Worm (Caenorhabditis elegans) whole organism, young adult: ENCODE measurements around the gene B0524.5.

Experiments
- B0019.2 ChIP-seq: fragments of 200-800 bp; sonication (Bioruptor generic); conservative IDR thresholded peaks from 2 replicates; pipeline ENCODE4 v1.3.6; 2022; ENCODE audit warnings: missing genetic modification reagents, missing genetic modification characterization, missing compliant biosample characterization
- C17E4.6 ChIP-seq: fragments of 200-800 bp; sonication (Bioruptor generic); IDR thresholded peaks from 2 replicates; pipeline ENCODE4 v1.3.6; 2022; ENCODE audit warnings: missing genetic modification reagents, missing genetic modification characterization, missing compliant biosample characterization
- F10E7.11 ChIP-seq: sonication (generic microtip); optimal IDR thresholded peaks from 2 replicates; lab custom pipeline; 2017; ENCODE audit warnings: mild to moderate bottlenecking, missing genetic modification characterization, moderate library complexity, missing compliant biosample characterization
- F22D6.2 ChIP-seq: sonication (generic microtip); optimal IDR thresholded peaks from 2 replicates; lab custom pipeline; 2016; ENCODE audit warnings: mild to moderate bottlenecking, missing genetic modification characterization, missing compliant biosample characterization
- F49E8.2 ChIP-seq: sonication (generic microtip); optimal IDR thresholded peaks from 3 replicates; lab custom pipeline; 2017; ENCODE audit warnings: missing genetic modification characterization, mild to moderate bottlenecking, missing compliant biosample characterization, antibody characterized with exemption, moderate library complexity; ENCODE audit not compliant: insufficient read depth
- F52B5.7 ChIP-seq: sonication (generic microtip); optimal IDR thresholded peaks from 2 replicates; lab custom pipeline; 2016; ENCODE audit warnings: mild to moderate bottlenecking, missing genetic modification characterization, missing compliant biosample characterization
- F57A8.1 ChIP-seq: fragments of 200-800 bp; sonication (Bioruptor generic); optimal IDR thresholded peaks from 2 replicates; lab custom pipeline; 2018; ENCODE audit warnings: mild to moderate bottlenecking, missing genetic modification characterization, moderate library complexity, missing compliant biosample characterization
- K11D2.4 ChIP-seq: fragments of 200-800 bp; sonication (Bioruptor generic); IDR thresholded peaks from 2 replicates; pipeline ENCODE4 v1.3.6; 2022; ENCODE audit warnings: missing genetic modification reagents, missing genetic modification characterization, missing compliant biosample characterization
- T07F8.4 ChIP-seq: sonication (generic microtip); optimal IDR thresholded peaks from 2 replicates; lab custom pipeline; 2016; ENCODE audit warnings: mild to moderate bottlenecking, missing genetic modification characterization, moderate library complexity, missing compliant biosample characterization
- Y56A3A.18 ChIP-seq: fragments of 200-800 bp; sonication (Bioruptor generic); IDR thresholded peaks from 2 replicates; pipeline ENCODE4 v1.3.6; 2022; ENCODE audit warnings: missing genetic modification reagents, missing genetic modification characterization, missing compliant biosample characterization
- Y79H2A.3 ChIP-seq: fragments of 200-800 bp; sonication (Bioruptor generic); conservative IDR thresholded peaks from 2 replicates; pipeline ENCODE4 v1.3.6; 2022; ENCODE audit warnings: missing genetic modification reagents, missing genetic modification characterization, missing compliant biosample characterization
- ZK185.1 ChIP-seq: sonication (generic microtip); optimal IDR thresholded peaks from 2 replicates; lab custom pipeline; 2016; ENCODE audit warnings: mild to moderate bottlenecking, missing genetic modification characterization, missing compliant biosample characterization; ENCODE audit not compliant: poor library complexity, severe bottlenecking
- ama-1 ChIP-seq, 3 experiments: fragments of 150-350 bp in 1 of 3; sonication (generic microtip) in 2 of 3; optimal IDR thresholded peaks; 2 replicates each; lab custom pipeline; 2014 to 2018; ENCODE audit warnings: missing biosample characterization in 2 of 3, missing genetic modification characterization in 2 of 3, missing genetic modification reagents in 2 of 3
- aptf-3 ChIP-seq: fragments of 200-800 bp; sonication (Bioruptor generic); IDR thresholded peaks from 2 replicates; pipeline ENCODE4 v1.3.6; 2022; ENCODE audit warnings: missing genetic modification characterization, missing compliant biosample characterization
- atf-7 ChIP-seq: sonication (generic microtip); optimal IDR thresholded peaks from 2 replicates; lab custom pipeline; 2017; ENCODE audit warnings: mild to moderate bottlenecking, missing genetic modification characterization, missing compliant biosample characterization
- attf-3 ChIP-seq: fragments of 200-800 bp; sonication (Bioruptor generic); conservative IDR thresholded peaks from 2 replicates; pipeline ENCODE4 v1.3.6; 2022; ENCODE audit warnings: missing genetic modification reagents, missing genetic modification characterization, missing compliant biosample characterization
- attf-5 ChIP-seq: fragments of 200-800 bp; sonication (Bioruptor generic); optimal IDR thresholded peaks from 2 replicates; lab custom pipeline; 2018; ENCODE audit warnings: mild to moderate bottlenecking, missing genetic modification characterization, missing compliant biosample characterization
- attf-6 ChIP-seq: fragments of 200-800 bp; sonication (Bioruptor generic); IDR thresholded peaks from 2 replicates; pipeline ENCODE4 v1.3.6; 2022; ENCODE audit warnings: missing genetic modification reagents, missing genetic modification characterization, missing compliant biosample characterization
- bed-1 ChIP-seq: fragments of 200-800 bp; sonication (Bioruptor generic); IDR thresholded peaks from 2 replicates; pipeline ENCODE4 v1.3.6; 2022; ENCODE audit warnings: missing genetic modification reagents, missing genetic modification characterization, missing compliant biosample characterization
- ceh-58 ChIP-seq: fragments of 200-800 bp; sonication (Bioruptor generic); IDR thresholded peaks from 2 replicates; pipeline ENCODE4 v1.3.6; 2022; ENCODE audit warnings: missing genetic modification characterization, missing compliant biosample characterization
- dpff-1 ChIP-seq: sonication (generic microtip); optimal IDR thresholded peaks from 2 replicates; lab custom pipeline; 2017; ENCODE audit warnings: mild to moderate bottlenecking, missing genetic modification characterization, missing compliant biosample characterization
- efl-1 ChIP-seq: fragments of 150-350 bp; optimal IDR thresholded peaks from 2 replicates; lab custom pipeline; 2014; ENCODE audit warnings: missing biosample characterization, missing genetic modification reagents, missing genetic modification characterization
- egl-18 ChIP-seq: fragments of 200-800 bp; sonication (Bioruptor generic); IDR thresholded peaks from 2 replicates; pipeline ENCODE4 v1.3.6; 2022; ENCODE audit warnings: missing genetic modification reagents, missing genetic modification characterization, missing compliant biosample characterization
- ekl-4 ChIP-seq: fragments of 200-800 bp; sonication (Bioruptor generic); IDR thresholded peaks from 2 replicates; pipeline ENCODE4 v1.3.6; 2022; ENCODE audit warnings: missing genetic modification reagents, missing genetic modification characterization, missing compliant biosample characterization
- ets-4 ChIP-seq: fragments of 200-800 bp; sonication (Bioruptor generic); optimal IDR thresholded peaks from 2 replicates; lab custom pipeline; 2018; ENCODE audit warnings: mild to moderate bottlenecking, missing genetic modification characterization, missing compliant biosample characterization
- hrde-1 ChIP-seq: sonication (generic microtip); optimal IDR thresholded peaks from 2 replicates; lab custom pipeline; 2016; ENCODE audit warnings: missing genetic modification characterization, mild to moderate bottlenecking, missing compliant biosample characterization, moderate library complexity, missing genotype, missing genetic modification reagents, borderline replicate concordance
- let-607 ChIP-seq, 2 experiments: fragments of 200-800 bp in 1 of 2; sonication (Bioruptor generic) in 1 of 2; sonication (generic microtip) in 1 of 2; optimal IDR thresholded peaks; 2 replicates each; lab custom pipeline; 2016 to 2018; ENCODE audit warnings: mild to moderate bottlenecking in 2 of 2, missing compliant biosample characterization in 2 of 2, missing genetic modification characterization in 2 of 2, moderate library complexity in 2 of 2, missing genotype in 1 of 2
- lsl-1 ChIP-seq: fragments of 200-800 bp; sonication (Bioruptor generic); optimal IDR thresholded peaks from 2 replicates; lab custom pipeline; 2018; ENCODE audit warnings: mild to moderate bottlenecking, missing genetic modification characterization, moderate library complexity, missing compliant biosample characterization
- madf-3 ChIP-seq: fragments of 200-800 bp; sonication (Bioruptor generic); IDR thresholded peaks from 2 replicates; pipeline ENCODE4 v1.3.6; 2022; ENCODE audit warnings: missing genetic modification reagents, missing genetic modification characterization, missing compliant biosample characterization
- madf-8 ChIP-seq: fragments of 200-800 bp; sonication (Bioruptor generic); conservative IDR thresholded peaks from 2 replicates; pipeline ENCODE4 v1.3.6; 2022; ENCODE audit warnings: missing genetic modification reagents, missing genetic modification characterization, missing compliant biosample characterization
- mel-28 ChIP-seq: sonication (generic microtip); optimal IDR thresholded peaks from 2 replicates; lab custom pipeline; 2016; ENCODE audit warnings: borderline replicate concordance, mild to moderate bottlenecking, missing genetic modification characterization, missing compliant biosample characterization
- nfya-2 ChIP-seq: fragments of 200-800 bp; sonication (Bioruptor generic); IDR thresholded peaks from 2 replicates; pipeline ENCODE4 v1.3.6; 2022; ENCODE audit warnings: missing genetic modification reagents, missing genetic modification characterization, missing compliant biosample characterization
- nfyb-1 ChIP-seq: fragments of 200-800 bp; sonication (Bioruptor generic); IDR thresholded peaks from 2 replicates; pipeline ENCODE4 v1.3.6; 2022; ENCODE audit warnings: missing genetic modification reagents, missing genetic modification characterization, missing compliant biosample characterization
- nhr-179 ChIP-seq: sonication (generic microtip); optimal IDR thresholded peaks from 2 replicates; lab custom pipeline; 2016; ENCODE audit warnings: mild to moderate bottlenecking, missing genetic modification characterization, missing compliant biosample characterization
- nhr-80 ChIP-seq: sonication (generic microtip); optimal IDR thresholded peaks from 2 replicates; lab custom pipeline; 2016; ENCODE audit warnings: missing genetic modification characterization, missing compliant biosample characterization
- pbrm-1 ChIP-seq: fragments of 200-800 bp; sonication (Bioruptor generic); IDR thresholded peaks from 2 replicates; pipeline ENCODE4 v1.3.6; 2022; ENCODE audit warnings: missing genetic modification reagents, missing genetic modification characterization, missing compliant biosample characterization
- rec-8 ChIP-seq, 2 experiments: sonication (generic microtip); optimal IDR thresholded peaks; 2 replicates each; lab custom pipeline; 2016; ENCODE audit warnings: mild to moderate bottlenecking in 2 of 2, missing genetic modification characterization in 2 of 2, missing genetic modification reagents in 2 of 2, missing genotype in 2 of 2, missing biosample characterization in 1 of 2, missing compliant biosample characterization in 1 of 2, moderate library complexity in 1 of 2
- repo-1 ChIP-seq: sonication (generic microtip); optimal IDR thresholded peaks from 2 replicates; lab custom pipeline; 2017; ENCODE audit warnings: mild to moderate bottlenecking, missing genetic modification characterization, missing compliant biosample characterization
- sdz-38 ChIP-seq: sonication (generic microtip); optimal IDR thresholded peaks from 2 replicates; lab custom pipeline; 2016; ENCODE audit warnings: missing genotype, missing genetic modification characterization, missing compliant biosample characterization
- sea-2 ChIP-seq: fragments of 200-800 bp; sonication (Bioruptor generic); IDR thresholded peaks from 2 replicates; pipeline ENCODE4 v1.3.6; 2022; ENCODE audit warnings: missing genetic modification characterization, missing compliant biosample characterization
- snpc-4 ChIP-seq, 5 experiments: fragments of 150-350 bp in 1 of 5; sonication (generic microtip) in 4 of 5; optimal IDR thresholded peaks; 2 replicates each; lab custom pipeline; 2014 to 2018; ENCODE audit warnings: missing genetic modification characterization in 5 of 5, missing biosample characterization in 3 of 5, antibody characterized with exemption in 2 of 5, mild to moderate bottlenecking in 2 of 5, missing compliant biosample characterization in 2 of 5, missing genotype in 2 of 5, moderate library complexity in 2 of 5, missing genetic modification reagents in 1 of 5
- sptf-2 ChIP-seq: fragments of 200-800 bp; sonication (Bioruptor generic); optimal IDR thresholded peaks from 2 replicates; lab custom pipeline; 2018; ENCODE audit warnings: mild to moderate bottlenecking, missing genetic modification characterization, missing compliant biosample characterization
- tbx-9 ChIP-seq: sonication (generic microtip); optimal IDR thresholded peaks from 2 replicates; lab custom pipeline; 2016; ENCODE audit warnings: borderline replicate concordance, missing genetic modification characterization, inconsistent platforms, missing compliant biosample characterization
- tlf-1 ChIP-seq: fragments of 200-800 bp; sonication (Bioruptor generic); optimal IDR thresholded peaks from 2 replicates; lab custom pipeline; 2018; ENCODE audit warnings: mild to moderate bottlenecking, missing genetic modification characterization, missing compliant biosample characterization
- unc-130 ChIP-seq: sonication (generic microtip); optimal IDR thresholded peaks from 2 replicates; lab custom pipeline; 2016; ENCODE audit warnings: missing genetic modification reagents, missing genetic modification characterization, missing compliant biosample characterization
- ztf-3 ChIP-seq: fragments of 200-800 bp; sonication (Bioruptor generic); optimal IDR thresholded peaks from 2 replicates; lab custom pipeline; 2018; ENCODE audit warnings: mild to moderate bottlenecking, missing genetic modification characterization, missing compliant biosample characterization

B0524.5 gene

DNA sequence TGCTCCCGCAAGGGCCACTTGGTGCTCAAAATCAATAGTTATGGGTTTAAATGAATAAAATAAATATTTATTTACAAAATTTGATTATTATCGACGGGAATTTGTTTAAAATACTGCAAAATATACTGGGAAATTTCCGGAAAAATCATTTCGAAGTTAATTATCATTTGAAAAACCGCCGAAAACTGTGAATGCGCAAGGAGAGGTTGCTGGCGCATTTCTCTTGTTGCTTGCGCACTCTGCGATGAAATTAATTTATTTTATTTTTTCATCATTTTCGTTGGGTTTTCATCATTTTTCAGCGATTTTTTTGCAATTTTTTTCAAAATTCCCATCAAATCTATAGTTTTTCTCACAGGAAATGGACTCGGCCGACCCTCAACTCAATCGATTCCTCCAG lies 34.2 kb downstream of the B0524.5 start, which contains the start of gene ddp-1 (continued):
- TF ChIP-seq pbrm-1 (GFP tag; lab: Robert Waterston, UW) (peak; percentile 95), C17E4.6 (GFP tag; lab: Robert Waterston, UW) (peak; percentile 88), ZK185.1 (no peak), F10E7.11 (tag; lab: Kevin White, UChicago) (peak; percentile 75), ets-4 (GFP tag; lab: Kevin White, UChicago) (no peak), attf-6 (GFP tag; lab: Robert Waterston, UW) (peak; percentile 57; the same call in 1 of the 2 replicates), rec-8 (tag; optimal IDR thresholded peaks at IDR 0.05; lab: Kevin White, UChicago) (peak in 1 of 2 experiments; percentile 53), Y79H2A.3 (GFP tag; lab: Robert Waterston, UW) (0 out of 2 replicates have a peak, but pooled peaks have one; percentile 53), lsl-1 (GFP tag; lab: Kevin White, UChicago) (peak; percentile 88), F57A8.1 (no peak), K11D2.4 (peak; percentile 96), sdz-38 (tag; lab: Kevin White, UChicago) (no peak), tlf-1 (GFP tag; lab: Kevin White, UChicago) (peak; percentile 97), dpff-1 (tag; lab: Kevin White, UChicago) (peak; percentile 76), madf-8 (GFP tag; lab: Robert Waterston, UW) (peak; percentile 73), let-607 (tag; optimal IDR thresholded peaks at IDR 0.05; lab: Kevin White, UChicago) (peak; percentile 45 to 67), atf-7 (tag; lab: Kevin White, UChicago) (peak; percentile 91), bed-1 (GFP tag; lab: Robert Waterston, UW) (no peak), snpc-4 (GFP tag; optimal IDR thresholded peaks at IDR 0.05; lab: Kevin White, UChicago) (peak; percentile 70), snpc-4 (tag; optimal IDR thresholded peaks at IDR 0.05; lab: Kevin White, UChicago) (peak; percentile 34 to 81 (median 64)), T07F8.4 (tag; lab: Kevin White, UChicago) (peak; percentile 46), nfyb-1 (GFP tag; lab: Robert Waterston, UW) (peak; percentile 97), sptf-2 (GFP tag; lab: Kevin White, UChicago) (peak; percentile 72), nhr-80 (peak; percentile 47), ceh-58 (GFP tag; lab: Robert Waterston, UW) (peak; percentile 79; the same call in 1 of the 2 replicates), Y56A3A.18 (GFP tag; lab: Robert Waterston, UW) (peak; percentile 97), F49E8.2 (tag; lab: Kevin White, UChicago) (peak; percentile 78), ztf-3 (GFP tag; lab: Kevin White, UChicago) (peak; percentile 60), attf-3 (GFP tag; lab: Robert Waterston, UW) (peak; percentile 85), F22D6.2 (tag; lab: Kevin White, UChicago) (peak; percentile 82), unc-130 (GFP tag; lab: Kevin White, UChicago) (peak; percentile 54), repo-1 (tag; lab: Kevin White, UChicago) (peak; percentile 96), ekl-4 (GFP tag; lab: Robert Waterston, UW) (peak; percentile 98), tbx-9 (no peak), mel-28 (tag; lab: Kevin White, UChicago) (peak; percentile 73), attf-5 (GFP tag; lab: Kevin White, UChicago) (peak; percentile 93), aptf-3 (GFP tag; lab: Robert Waterston, UW) (no peak), ama-1 (optimal IDR thresholded peaks at IDR 0.05; lab: Kevin White, UChicago) (no peak), ama-1 (GFP tag; optimal IDR thresholded peaks at IDR 0.05; lab: Kevin White, UChicago) (peak in 1 of 2 experiments; percentile 13), B0019.2 (GFP tag; lab: Robert Waterston, UW) (peak; percentile 84), efl-1 (peak; percentile 95), sea-2 (no peak), madf-3 (GFP tag; lab: Robert Waterston, UW) (peak; percentile 95), hrde-1 (tag; lab: Kevin White, UChicago) (peak; percentile 86), nfya-2 (0 out of 2 replicates have a peak, but pooled peaks have one; percentile 85), egl-18 (GFP tag; lab: Robert Waterston, UW) (peak; percentile 72; the same call in 1 of the 2 replicates), F52B5.7 (tag; lab: Kevin White, UChicago) (peak; percentile 79), nhr-179 (no peak)
